Worm (Caenorhabditis elegans) whole organism, late embryonic: ENCODE results near the gene pges-2.

ENCODE experiments used
- C08G9.2 ChIP-seq: sonication (generic microtip); optimal IDR thresholded peaks from 2 replicates; lab custom pipeline; 2016; ENCODE audit warnings: mild to moderate bottlenecking, missing genetic modification characterization, moderate library complexity, missing compliant biosample characterization
- C38D4.7 ChIP-seq: fragments of 200-800 bp; sonication (Bioruptor generic); optimal IDR thresholded peaks from 2 replicates; lab custom pipeline; 2018; ENCODE audit warnings: mild to moderate bottlenecking, missing genetic modification characterization, moderate library complexity, missing compliant biosample characterization
- F13H6.1 ChIP-seq: sonication (generic microtip); optimal IDR thresholded peaks from 2 replicates; lab custom pipeline; 2016; ENCODE audit warnings: missing genetic modification characterization, missing compliant biosample characterization
- K02D7.2 ChIP-seq: sonication (generic microtip); optimal IDR thresholded peaks from 2 replicates; lab custom pipeline; 2017; ENCODE audit warnings: mild to moderate bottlenecking, missing genetic modification characterization, missing compliant biosample characterization
- K09A11.1 ChIP-seq: sonication (generic microtip); optimal IDR thresholded peaks from 2 replicates; lab custom pipeline; 2017; ENCODE audit warnings: antibody characterized with exemption, mild to moderate bottlenecking, missing genetic modification characterization, missing compliant biosample characterization; ENCODE audit not compliant: insufficient read depth
- T23F11.4 ChIP-seq: fragments of 200-800 bp; sonication (Bioruptor generic); optimal IDR thresholded peaks from 2 replicates; lab custom pipeline; 2018; ENCODE audit warnings: mild to moderate bottlenecking, missing genetic modification characterization, missing compliant biosample characterization
- ama-1 ChIP-seq: fragments of 150-350 bp; optimal IDR thresholded peaks from 2 replicates; lab custom pipeline; 2014
- ceh-14 ChIP-seq: sonication (generic microtip); optimal IDR thresholded peaks from 2 replicates; lab custom pipeline; 2016; ENCODE audit warnings: missing genotype, missing genetic modification characterization, missing compliant biosample characterization
- ceh-2 ChIP-seq: sonication (generic microtip); optimal IDR thresholded peaks from 2 replicates; lab custom pipeline; 2016; ENCODE audit warnings: missing genotype, missing genetic modification characterization, missing compliant biosample characterization
- ceh-22 ChIP-seq: sonication (generic microtip); optimal IDR thresholded peaks from 2 replicates; lab custom pipeline; 2017; ENCODE audit warnings: missing biosample characterization, missing genetic modification characterization
- ceh-30 ChIP-seq: fragments of 150-350 bp; optimal IDR thresholded peaks from 2 replicates; lab custom pipeline; 2014; ENCODE audit warnings: missing biosample characterization, missing genetic modification characterization
- ceh-45 ChIP-seq: fragments of 200-800 bp; sonication (Bioruptor generic); IDR thresholded peaks from 2 replicates; pipeline ENCODE4 v1.3.6; 2022; ENCODE audit warnings: missing genetic modification reagents, missing genetic modification characterization, missing compliant biosample characterization
- ceh-9 ChIP-seq: sonication (generic microtip); optimal IDR thresholded peaks from 2 replicates; lab custom pipeline; 2016; ENCODE audit warnings: mild to moderate bottlenecking, missing genetic modification characterization, inconsistent platforms, missing compliant biosample characterization
- fkh-10 ChIP-seq: fragments of 150-350 bp; optimal IDR thresholded peaks from 2 replicates; lab custom pipeline; 2014; ENCODE audit warnings: missing biosample characterization, missing genetic modification reagents, missing genetic modification characterization
- fkh-6 ChIP-seq: sonication (generic microtip); optimal IDR thresholded peaks from 2 replicates; lab custom pipeline; 2016; ENCODE audit warnings: missing genetic modification characterization, missing compliant biosample characterization
- gmeb-2 ChIP-seq: sonication (generic microtip); optimal IDR thresholded peaks from 2 replicates; lab custom pipeline; 2016; ENCODE audit warnings: missing genetic modification characterization, inconsistent platforms, missing compliant biosample characterization
- hlh-13 ChIP-seq: fragments of 200-800 bp; sonication (Bioruptor generic); optimal IDR thresholded peaks from 2 replicates; lab custom pipeline; 2018; ENCODE audit warnings: mild to moderate bottlenecking, missing genetic modification characterization, missing compliant biosample characterization
- hlh-15 ChIP-seq: sonication (generic microtip); optimal IDR thresholded peaks from 2 replicates; lab custom pipeline; 2016; ENCODE audit warnings: missing genetic modification characterization, missing compliant biosample characterization
- hlh-30 ChIP-seq: sonication (generic microtip); optimal IDR thresholded peaks from 2 replicates; lab custom pipeline; 2017; ENCODE audit warnings: antibody characterized with exemption, missing genetic modification characterization, missing compliant biosample characterization; ENCODE audit not compliant: insufficient read depth
- lin-11 ChIP-seq: fragments of 200-800 bp; sonication (Bioruptor generic); optimal IDR thresholded peaks from 2 replicates; lab custom pipeline; 2018; ENCODE audit warnings: mild to moderate bottlenecking, missing genetic modification characterization, missing compliant biosample characterization
- pax-1 ChIP-seq: fragments of 150-350 bp; optimal IDR thresholded peaks from 2 replicates; lab custom pipeline; 2014; ENCODE audit warnings: missing biosample characterization, missing genetic modification characterization
- pha-2 ChIP-seq: sonication (generic microtip); optimal IDR thresholded peaks from 2 replicates; lab custom pipeline; 2017; ENCODE audit warnings: mild to moderate bottlenecking, missing genetic modification characterization, missing compliant biosample characterization
- sdc-2 ChIP-seq: sonication (generic microtip); optimal IDR thresholded peaks from 2 replicates; lab custom pipeline; 2016; ENCODE audit warnings: missing genotype, missing genetic modification characterization, missing compliant biosample characterization
- syd-9 ChIP-seq: sonication (generic microtip); optimal IDR thresholded peaks from 2 replicates; lab custom pipeline; 2016; ENCODE audit warnings: mild to moderate bottlenecking, missing genetic modification characterization, moderate library complexity, missing compliant biosample characterization
- tbx-2 ChIP-seq: sonication (generic microtip); optimal IDR thresholded peaks from 2 replicates; lab custom pipeline; 2016; ENCODE audit warnings: missing genetic modification characterization, missing compliant biosample characterization
- tbx-7 ChIP-seq: sonication (generic microtip); optimal IDR thresholded peaks from 2 replicates; lab custom pipeline; 2016; ENCODE audit warnings: missing genotype, missing genetic modification characterization, missing compliant biosample characterization
- unc-3 ChIP-seq, 2 experiments: fragments of 200-800 bp in 1 of 2; sonication (Bioruptor generic) in 1 of 2; sonication (generic microtip) in 1 of 2; conservative IDR thresholded peaks in 1 of 2; optimal IDR thresholded peaks in 1 of 2; 2 replicates each; pipeline versions ENCODE4 v1.3.6 to Lab custom; 2016 to 2022; ENCODE audit warnings: missing compliant biosample characterization in 2 of 2, missing genetic modification characterization in 2 of 2, missing genetic modification reagents in 1 of 2
- unc-42 ChIP-seq: sonication (generic microtip); optimal IDR thresholded peaks from 2 replicates; lab custom pipeline; 2016; ENCODE audit warnings: missing genotype, missing genetic modification characterization, missing compliant biosample characterization
- unc-86 ChIP-seq: sonication (generic microtip); optimal IDR thresholded peaks from 2 replicates; lab custom pipeline; 2016; ENCODE audit warnings: missing genetic modification characterization, missing compliant biosample characterization
- zip-5 ChIP-seq: sonication (generic microtip); optimal IDR thresholded peaks from 2 replicates; lab custom pipeline; 2016; ENCODE audit warnings: missing genetic modification characterization, missing compliant biosample characterization

pges-2 gene

DNA sequence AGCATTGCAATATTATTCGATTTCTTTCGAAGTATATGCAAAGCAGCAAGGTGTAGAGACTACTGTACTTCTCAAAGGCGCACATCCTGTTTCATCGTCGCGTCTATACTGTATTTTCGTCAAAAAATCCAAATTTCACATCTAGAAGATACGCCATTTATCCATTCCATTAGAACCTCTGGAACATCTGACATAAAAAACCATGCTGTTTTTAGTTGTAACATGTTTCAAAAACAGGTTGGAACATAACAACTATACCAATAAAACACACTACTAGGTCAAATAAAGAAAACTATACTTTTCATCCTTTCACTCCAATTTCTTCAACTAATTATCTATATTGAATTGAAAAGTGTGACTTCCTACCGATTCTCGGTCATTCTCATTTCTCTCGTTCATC, 7.3 kb downstream of the pges-2 start, which contains the start of gene ugt-59:
Gene ugt-59 (plus strand): TSS at position 301 of the 400 bp plus-strand sequence.
- TF ChIP-seq ceh-45 (GFP tag; lab: Robert Waterston, UW) (no peak), F13H6.1 (tag; lab: Kevin White, UChicago) (no peak), ceh-9 (tag; lab: Kevin White, UChicago) (no peak), syd-9 (tag; lab: Kevin White, UChicago) (no peak), lin-11 (tag; lab: Kevin White, UChicago) (no peak), tbx-2 (tag; lab: Kevin White, UChicago) (no peak)

DNA sequence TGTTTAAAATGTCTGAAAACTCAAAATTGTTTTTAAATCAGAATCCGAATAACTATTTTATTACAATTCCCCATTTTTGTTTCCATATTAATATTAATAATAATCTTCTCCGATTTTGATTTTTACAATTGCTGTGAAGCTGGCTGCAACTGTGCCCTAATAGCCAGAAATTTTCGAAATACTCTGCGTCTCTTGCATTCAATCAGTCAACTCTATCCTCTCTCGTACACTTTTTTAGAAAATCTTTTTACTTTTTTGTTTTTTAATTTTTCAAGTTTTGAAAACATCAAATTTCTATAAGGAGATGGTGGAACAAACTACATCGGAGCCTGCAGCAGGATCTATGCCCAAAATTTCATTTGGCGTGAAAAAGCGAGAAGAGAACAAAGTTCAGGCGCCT, 9.7 kb downstream of the pges-2 start, which contains the start of gene gkow-1:
Gene gkow-1 (plus strand): TSS at position 301 of the 400 bp plus-strand sequence.
- TF ChIP-seq tbx-7 (no peak), sdc-2 (tag; lab: Kevin White, UChicago) (no peak), hlh-15 (no peak)

DNA sequence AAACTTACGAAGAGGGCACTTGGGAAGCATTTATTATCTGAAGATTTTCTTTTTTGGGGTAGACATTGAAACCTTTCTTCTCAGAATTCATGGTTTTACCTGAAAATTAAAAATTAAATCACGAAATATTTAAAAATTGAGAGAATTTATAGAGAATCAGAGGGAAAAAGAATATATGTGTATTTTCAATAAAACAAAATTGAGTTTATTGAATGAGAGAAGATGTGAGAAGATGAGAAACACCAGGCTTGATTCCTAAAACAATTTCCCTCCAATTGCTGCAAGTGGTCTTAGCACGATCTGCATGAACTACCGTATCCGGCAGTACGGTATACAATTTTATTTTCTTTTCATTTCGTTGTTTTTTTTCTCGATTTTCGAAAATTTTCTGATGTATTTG, 10.5 kb downstream of the pges-2 start, which contains the start of gene R11A8.1:
Gene R11A8.1 (minus strand): TSS at position 101 of the 400 bp plus-strand sequence.
- TF ChIP-seq gmeb-2 (tag; lab: Kevin White, UChicago) (no peak), zip-5 (no peak), pax-1 (no peak), ama-1 (lab: Kevin White, UChicago) (no peak), hlh-13 (GFP tag; lab: Kevin White, UChicago) (no peak), C38D4.7 (GFP tag; lab: Kevin White, UChicago) (no peak), fkh-10 (GFP tag; lab: Kevin White, UChicago) (no peak), tbx-2 (tag; lab: Kevin White, UChicago) (no peak), K09A11.1 (tag; lab: Kevin White, UChicago) (no peak)
- TF ChIP-seq, all 69 proteins: peak for 0

DNA sequence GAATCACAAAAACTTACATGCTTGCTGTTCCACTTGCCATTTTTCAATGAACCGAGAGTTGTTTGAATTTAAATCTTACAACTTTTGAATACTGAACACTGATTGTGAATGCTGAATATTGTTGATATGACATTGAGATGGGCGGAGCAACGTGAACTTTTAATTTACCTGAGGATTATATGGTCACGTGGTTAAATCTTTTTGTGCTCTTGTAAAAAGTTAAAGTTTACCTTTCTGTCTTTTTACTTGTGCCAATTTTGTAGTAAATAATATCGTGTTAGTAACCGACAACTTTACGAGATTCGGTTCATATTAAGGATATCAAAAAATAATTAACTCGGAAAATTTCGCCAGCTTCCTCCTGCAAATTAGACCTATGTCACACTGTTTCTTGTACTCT, 15.3 kb downstream of the pges-2 start, which contains the start of gene Y43C5B.2:
Gene Y43C5B.2 (minus strand): TSS at position 101 of the 400 bp plus-strand sequence.
- TF ChIP-seq C08G9.2 (tag; lab: Kevin White, UChicago): no peak

DNA sequence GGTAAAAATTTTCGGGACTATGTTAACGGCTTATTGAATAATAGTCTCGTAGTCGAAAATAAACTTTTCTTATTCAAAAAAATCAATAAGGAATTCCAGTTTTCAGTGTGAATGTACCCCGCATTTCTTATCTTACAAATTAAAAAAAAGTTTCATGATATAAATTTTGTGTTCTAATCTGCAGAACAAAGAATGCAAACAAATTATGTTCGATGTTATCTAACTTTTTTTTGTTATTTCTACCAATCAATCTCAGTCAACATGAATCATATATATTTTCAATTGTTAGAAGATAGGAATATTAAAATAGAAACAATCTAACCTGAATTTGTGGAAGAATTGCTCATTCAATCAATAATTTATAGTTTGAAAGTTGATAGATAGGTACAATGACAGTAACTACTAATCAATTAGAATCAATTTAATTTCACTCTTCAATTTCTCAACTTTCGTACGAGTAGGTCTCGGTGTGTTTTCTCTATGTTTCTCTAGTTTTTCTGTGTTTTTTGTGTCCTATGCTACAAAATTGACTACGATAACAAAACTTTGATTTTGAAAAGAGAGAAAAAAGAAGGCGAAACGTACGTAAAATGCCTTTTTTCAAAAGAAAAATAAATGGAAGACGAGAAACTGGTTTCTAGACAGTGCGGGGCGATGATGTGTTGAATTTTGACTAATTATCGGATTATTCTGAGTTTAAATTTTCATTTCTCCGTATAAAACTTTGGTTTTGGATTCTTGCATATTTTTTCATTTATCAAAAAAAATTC, 17.5 kb downstream of the pges-2 start, which contains the start of the genes unc-43 and Y43C5B.3:
Gene unc-43 (minus strand): TSS at position 347 of the 770 bp plus-strand sequence.
Gene Y43C5B.3 (plus strand): TSS at position 720 of the 770 bp plus-strand sequence.
- TF ChIP-seq pha-2 (tag; lab: Kevin White, UChicago): no peak
- TF ChIP-seq ama-1 (lab: Kevin White, UChicago): no peak
- TF ChIP-seq K02D7.2: no peak
- TF ChIP-seq ceh-30 (tag; lab: Kevin White, UChicago): no peak
- no peak for TF ChIP-seq ceh-2 (tag; lab: Kevin White, UChicago)
- TF ChIP-seq T23F11.4 (GFP tag; lab: Kevin White, UChicago): no peak
- no peak for TF ChIP-seq lin-11 (tag; lab: Kevin White, UChicago)
- no peak for TF ChIP-seq ceh-22 (tag; lab: Kevin White, UChicago)
- TF ChIP-seq C08G9.2 (tag; lab: Kevin White, UChicago): no peak
- TF ChIP-seq hlh-30 (tag; lab: Kevin White, UChicago): no peak
- TF ChIP-seq, all 69 proteins: peak for 0

DNA sequence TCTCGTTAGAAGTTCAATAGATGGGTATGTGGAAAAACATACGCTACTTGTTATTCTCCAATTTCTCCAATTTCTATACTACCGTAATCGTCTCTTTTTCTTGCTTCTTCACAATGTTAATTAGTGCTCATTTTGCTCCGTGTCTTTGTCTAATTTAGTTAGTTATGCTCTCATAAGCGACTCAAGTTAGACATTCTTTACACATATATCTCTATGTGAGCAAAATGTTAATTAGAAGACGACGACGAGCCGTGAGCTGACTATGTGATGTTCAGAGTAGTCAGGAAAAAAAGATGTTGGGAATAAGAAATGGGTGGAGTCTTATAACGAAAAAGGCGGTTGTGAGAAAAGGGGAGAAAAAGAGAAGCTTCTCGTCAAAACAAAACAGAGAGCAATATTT, 20.1 kb downstream of the pges-2 start:
- TF ChIP-seq fkh-6 (no peak), unc-86 (tag; lab: Kevin White, UChicago) (no peak), ceh-14 (tag; lab: Kevin White, UChicago) (peak; percentile 51), unc-42 (tag; lab: Kevin White, UChicago) (peak; percentile 40), tbx-7 (no peak), unc-3 (GFP tag; conservative IDR thresholded peaks at IDR 0.05; lab: Robert Waterston, UW) (no peak), unc-3 (tag; optimal IDR thresholded peaks at IDR 0.05; lab: Kevin White, UChicago) (no peak), ceh-22 (tag; lab: Kevin White, UChicago) (no peak)
